Worm (Caenorhabditis elegans): ENCODE results near the gene Y57G11C.1142.

Gene Y57G11C.1142

ce11 chrIV:14770663-14771062 is 31.8 kb upstream of the Y57G11C.1142 start (continued):
- no peak for TF ChIP-seq egl-44 (GFP tag; IDR thresholded peaks at IDR 0.05)

- TF ChIP-seq ztf-25 (GFP tag; IDR thresholded peaks at IDR 0.05) (no peak), ama-1 (optimal IDR thresholded peaks at IDR 0.05) (no peak), ama-1 (GFP tag; optimal IDR thresholded peaks at IDR 0.05) (no peak), mcd-1 (GFP tag; IDR thresholded peaks at IDR 0.05) (no peak), pbrm-1 (GFP tag; IDR thresholded peaks at IDR 0.05) (no peak), F55B11.4 (tag; optimal IDR thresholded peaks at IDR 0.05; ENCODE audit: borderline replicate concordance, insufficient read depth) (no peak), F57C9.4 (tag; optimal IDR thresholded peaks at IDR 0.05) (no peak), lsy-27 (tag; optimal IDR thresholded peaks at IDR 0.05; ENCODE audit: borderline replicate concordance, insufficient read depth) (no peak), let-607 (tag; optimal IDR thresholded peaks at IDR 0.05) (no peak), rpc-1 (optimal IDR thresholded peaks at IDR 0.05) (no peak), rpc-1 (tag; optimal IDR thresholded peaks at IDR 0.05) (no peak), ZK185.1 (tag; optimal IDR thresholded peaks at IDR 0.05; ENCODE audit: poor library complexity, severe bottlenecking) (no peak), hmg-20 (GFP tag; IDR thresholded peaks at IDR 0.05) (no peak), pha-4 (tag; optimal IDR thresholded peaks at IDR 0.05) (no peak), snpc-4 (GFP tag; optimal IDR thresholded peaks at IDR 0.05) (no peak), snpc-4 (tag; optimal IDR thresholded peaks at IDR 0.05) (no peak), F49E8.2 (tag; optimal IDR thresholded peaks at IDR 0.05; ENCODE audit: insufficient read depth) (no peak), rcor-1 (GFP tag; IDR thresholded peaks at IDR 0.05) (no peak), let-526 (GFP tag; IDR thresholded peaks at IDR 0.05) (no peak), ztf-26 (tag; optimal IDR thresholded peaks at IDR 0.05) (no peak), ceh-58 (GFP tag; IDR thresholded peaks at IDR 0.05) (no peak), cebp-2 (GFP tag; IDR thresholded peaks at IDR 0.05) (no peak)
Observed at ce11 chrIV:14771325-14771724, 31.1 kb upstream of the Y57G11C.1142 start, which contains the start of gene degl-1. TSS of gene degl-1 (minus strand) at chrIV:14771425.

- TF ChIP-seq lin-40 (tag; optimal IDR thresholded peaks at IDR 0.05) = no peak
- TF ChIP-seq hlh-26 (GFP tag; conservative IDR thresholded peaks at IDR 0.05) = no peak
- no peak for TF ChIP-seq repo-1 (tag; optimal IDR thresholded peaks at IDR 0.05)
- peak; percentile 45; the same call in 1 of the 2 replicates for TF ChIP-seq egrh-3 (GFP tag; IDR thresholded peaks at IDR 0.05)
- no peak for TF ChIP-seq snpc-4 (GFP tag; optimal IDR thresholded peaks at IDR 0.05)
- TF ChIP-seq snpc-4 (tag; optimal IDR thresholded peaks at IDR 0.05) = peak in 1 of 4 experiments; percentile 83
- no peak for TF ChIP-seq F39B2.1 (GFP tag; IDR thresholded peaks at IDR 0.05)
- TF ChIP-seq attf-3 (GFP tag; conservative IDR thresholded peaks at IDR 0.05) = no peak
- TF ChIP-seq somi-1 (GFP tag; optimal IDR thresholded peaks at IDR 0.05) = no peak
- TF ChIP-seq xnd-1 (tag; optimal IDR thresholded peaks at IDR 0.05) = no peak
- no peak for TF ChIP-seq Y79H2A.3 (GFP tag; conservative IDR thresholded peaks at IDR 0.05)
- TF ChIP-seq zim-3 (tag; optimal IDR thresholded peaks at IDR 0.05) = no peak
- TF ChIP-seq rpc-1 (optimal IDR thresholded peaks at IDR 0.05) = no peak
- TF ChIP-seq rpc-1 (tag; optimal IDR thresholded peaks at IDR 0.05) = no peak
- TF ChIP-seq bed-2 (GFP tag; IDR thresholded peaks at IDR 0.05) = no peak
- TF ChIP-seq snpc-3.4 (tag; optimal IDR thresholded peaks at IDR 0.05) = peak; percentile 17
- no peak for TF ChIP-seq lsl-1 (GFP tag; optimal IDR thresholded peaks at IDR 0.05)
- TF ChIP-seq nfya-2 (GFP tag; IDR thresholded peaks at IDR 0.05) = no peak
- no peak for TF ChIP-seq chd-7 (tag; optimal IDR thresholded peaks at IDR 0.05)
- TF ChIP-seq madf-10 (tag; optimal IDR thresholded peaks at IDR 0.05) = no peak
- TF ChIP-seq ztf-28 (GFP tag; IDR thresholded peaks at IDR 0.05) = no peak
- TF ChIP-seq Y56A3A.18 (GFP tag; IDR thresholded peaks at IDR 0.05) = no peak
- no peak for TF ChIP-seq hmg-20 (GFP tag; IDR thresholded peaks at IDR 0.05)
- no peak for TF ChIP-seq F57A8.1 (GFP tag; optimal IDR thresholded peaks at IDR 0.05)
- TF ChIP-seq sdz-38 (tag; optimal IDR thresholded peaks at IDR 0.05) = no peak
- no peak for TF ChIP-seq egl-18 (GFP tag; IDR thresholded peaks at IDR 0.05)
- peak; percentile 67 for TF ChIP-seq zfh-2 (GFP tag; conservative IDR thresholded peaks at IDR 0.05)
Observed at ce11 chrIV:14773280-14774071, 28.9 kb upstream of the Y57G11C.1142 start, which contains the start of gene Y57G11C.36. TSS of gene Y57G11C.36 (minus strand) at chrIV:14773781.
